Fruit fly (Drosophila melanogaster) whole organism, prepupa: Measurements from ENCODE around the gene Lcp65Ab2.

Experiments
- CG11294 ChIP-seq: fragments of 200-800 bp; sonication (Bioruptor generic); IDR thresholded peaks from 2 replicates; pipeline ENCODE4 v1.3.6; 2022; ENCODE audit warnings: missing biosample characterization, missing genetic modification characterization
- CG11762 ChIP-seq: fragments of 200-800 bp; sonication (Bioruptor generic); optimal IDR thresholded peaks from 3 replicates; lab custom pipeline; 2016; ENCODE audit warnings: missing biosample characterization, missing genetic modification characterization; ENCODE audit not compliant: insufficient read depth
- CG11902 ChIP-seq: fragments of 200-800 bp; sonication (Bioruptor generic); optimal IDR thresholded peaks from 3 replicates; lab custom pipeline; 2016; ENCODE audit warnings: missing biosample characterization, missing genetic modification characterization
- CG15336 ChIP-seq: fragments of 200-800 bp; sonication (Bioruptor generic); IDR thresholded peaks from 2 replicates; pipeline ENCODE4 v1.3.6; 2022; ENCODE audit warnings: missing biosample characterization, missing genetic modification characterization
- CG1621 ChIP-seq: fragments of 200-800 bp; sonication (Bioruptor generic); optimal IDR thresholded peaks from 3 replicates; lab custom pipeline; 2018; ENCODE audit warnings: missing biosample characterization, mild to moderate bottlenecking, missing genetic modification characterization
- CG16779 ChIP-seq: fragments of 200-800 bp; sonication (Bioruptor generic); optimal IDR thresholded peaks from 3 replicates; lab custom pipeline; 2017; ENCODE audit warnings: missing biosample characterization, mild to moderate bottlenecking, missing genetic modification characterization
- CG3032 ChIP-seq: fragments of 200-800 bp; optimal IDR thresholded peaks from 2 replicates; lab custom pipeline; 2019; ENCODE audit warnings: missing biosample characterization, mild to moderate bottlenecking, missing genetic modification characterization, moderate library complexity
- CG34406 ChIP-seq: fragments of 200-800 bp; sonication (Bioruptor generic); optimal IDR thresholded peaks from 3 replicates; lab custom pipeline; 2016; ENCODE audit warnings: missing biosample characterization, missing genetic modification characterization
- CG3919 ChIP-seq: fragments of 200-800 bp; sonication (Bioruptor generic); optimal IDR thresholded peaks from 3 replicates; lab custom pipeline; 2016; ENCODE audit warnings: missing biosample characterization, missing genetic modification characterization
- CG4318 ChIP-seq: fragments of 200-800 bp; sonication (Bioruptor generic); optimal IDR thresholded peaks from 3 replicates; lab custom pipeline; 2017; ENCODE audit warnings: missing biosample characterization, mild to moderate bottlenecking, missing genetic modification characterization
- CG6792 ChIP-seq: fragments of 200-800 bp; sonication (Bioruptor generic); optimal IDR thresholded peaks from 3 replicates; lab custom pipeline; 2016; ENCODE audit warnings: missing biosample characterization, missing genetic modification characterization
- CG6854 ChIP-seq: fragments of 200-800 bp; sonication (Bioruptor generic); optimal IDR thresholded peaks from 2 replicates; lab custom pipeline; 2017; ENCODE audit warnings: missing biosample characterization, mild to moderate bottlenecking, missing genetic modification characterization
- CG8119 ChIP-seq: fragments of 200-800 bp; sonication (Bioruptor generic); IDR thresholded peaks from 3 replicates; pipeline ENCODE4 v1.3.6; 2022; ENCODE audit warnings: missing biosample characterization, missing genetic modification characterization
- CG8319 ChIP-seq: fragments of 200-800 bp; sonication (Bioruptor generic); optimal IDR thresholded peaks from 3 replicates; lab custom pipeline; 2016; ENCODE audit warnings: missing biosample characterization, missing genetic modification characterization
- CG8632 ChIP-seq: fragments of 200-800 bp; sonication (Bioruptor generic); optimal IDR thresholded peaks from 3 replicates; lab custom pipeline; 2016; ENCODE audit warnings: missing biosample characterization, missing genetic modification characterization
- Eip75B ChIP-seq: fragments of 200-800 bp; sonication (Bioruptor generic); optimal IDR thresholded peaks from 3 replicates; lab custom pipeline; 2016; ENCODE audit warnings: missing biosample characterization, missing genetic modification characterization
- Hr38 ChIP-seq: sonication (Bioruptor generic); optimal IDR thresholded peaks from 2 replicates; lab custom pipeline; 2016; ENCODE audit warnings: missing biosample characterization, missing genetic modification characterization
- Hr4 ChIP-seq: fragments of 200-800 bp; sonication (Bioruptor generic); optimal IDR thresholded peaks from 3 replicates; lab custom pipeline; 2016; ENCODE audit warnings: missing biosample characterization, missing genetic modification characterization
- Met ChIP-seq: fragments of 200-800 bp; sonication (Bioruptor generic); optimal IDR thresholded peaks from 3 replicates; lab custom pipeline; 2016; ENCODE audit warnings: missing biosample characterization, missing genetic modification characterization
- Smox ChIP-seq: fragments of 200-800 bp; sonication (Bioruptor generic); optimal IDR thresholded peaks from 3 replicates; lab custom pipeline; 2016; ENCODE audit warnings: missing biosample characterization, missing genetic modification characterization
- Sox102F ChIP-seq: fragments of 200-800 bp; sonication (Bioruptor generic); optimal IDR thresholded peaks from 2 replicates; lab custom pipeline; 2016; ENCODE audit warnings: missing biosample characterization, mild to moderate bottlenecking, missing genetic modification characterization
- Sox14 ChIP-seq: fragments of 200-800 bp; sonication (Bioruptor generic); optimal IDR thresholded peaks from 3 replicates; lab custom pipeline; 2016; ENCODE audit warnings: missing biosample characterization, missing genetic modification characterization
- cyc ChIP-seq: fragments of 200-800 bp; sonication (Bioruptor generic); optimal IDR thresholded peaks from 3 replicates; lab custom pipeline; 2016; ENCODE audit warnings: missing biosample characterization, missing genetic modification characterization
- dac ChIP-seq: fragments of 200-800 bp; sonication (Bioruptor generic); optimal IDR thresholded peaks from 2 replicates; lab custom pipeline; 2017; ENCODE audit warnings: missing biosample characterization, mild to moderate bottlenecking, missing genetic modification characterization
- dsx ChIP-seq: fragments of 200-800 bp; optimal IDR thresholded peaks from 3 replicates; lab custom pipeline; 2019; ENCODE audit warnings: missing biosample characterization, mild to moderate bottlenecking, missing genetic modification characterization, moderate library complexity; ENCODE audit not compliant: poor library complexity, severe bottlenecking
- eg ChIP-seq: fragments of 200-800 bp; sonication (Bioruptor generic); IDR thresholded peaks from 3 replicates; pipeline ENCODE4 v1.3.6; 2022; ENCODE audit warnings: missing biosample characterization, missing genetic modification characterization
- esn ChIP-seq: fragments of 200-800 bp; sonication (Bioruptor generic); optimal IDR thresholded peaks from 2 replicates; lab custom pipeline; 2016; ENCODE audit warnings: missing biosample characterization, mild to moderate bottlenecking, missing genetic modification characterization, moderate library complexity
- fd59A ChIP-seq: fragments of 200-800 bp; sonication (Bioruptor generic); optimal IDR thresholded peaks from 2 replicates; lab custom pipeline; 2017; ENCODE audit warnings: missing biosample characterization, mild to moderate bottlenecking, missing genetic modification characterization, missing genetic modification reagents
- fd85E ChIP-seq: fragments of 200-800 bp; sonication (Bioruptor generic); optimal IDR thresholded peaks from 3 replicates; lab custom pipeline; 2016; ENCODE audit warnings: missing biosample characterization, missing genetic modification characterization
- salr ChIP-seq, 2 experiments: fragments of 200-800 bp; sonication (Bioruptor generic); optimal IDR thresholded peaks; 3 replicates each; lab custom pipeline; 2016 to 2018; ENCODE audit warnings: missing biosample characterization in 2 of 2, missing genetic modification characterization in 2 of 2, mild to moderate bottlenecking in 1 of 2
- spab ChIP-seq: fragments of 200-800 bp; sonication (Bioruptor generic); optimal IDR thresholded peaks from 2 replicates; lab custom pipeline; 2017; ENCODE audit warnings: missing biosample characterization, mild to moderate bottlenecking, missing genetic modification characterization, missing genetic modification reagents
- svp ChIP-seq: fragments of 200-800 bp; sonication (Bioruptor generic); peaks from one replicate; lab custom pipeline; 2016; ENCODE audit warnings: missing biosample characterization, missing genetic modification characterization

Gene Lcp65Ab2

DNA sequence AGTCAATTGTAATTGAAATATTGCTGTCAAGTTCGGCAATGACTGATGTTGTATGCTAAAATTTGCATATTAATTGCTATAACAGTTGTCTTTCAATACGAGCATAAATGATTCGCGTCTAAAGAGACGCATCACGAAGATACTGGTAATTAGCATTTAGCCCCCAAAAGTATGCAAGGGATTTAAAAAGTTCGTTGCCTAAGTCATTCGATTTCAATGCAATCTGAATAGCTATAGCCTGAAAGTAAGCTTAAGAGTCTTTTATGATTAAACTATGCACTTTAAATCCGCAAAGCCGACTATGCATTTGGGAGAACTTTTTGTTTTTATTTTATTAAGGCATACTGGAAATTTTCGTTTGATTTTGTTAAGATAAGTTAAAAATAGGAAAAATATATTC, 16.9 kb upstream of the Lcp65Ab2 start:
- no peak for TF ChIP-seq fd59A (GFP tag; lab: Kevin White, UChicago)
- TF ChIP-seq CG11294 (GFP tag; lab: Robert Waterston, UW) = no peak
- no peak for TF ChIP-seq CG11762 (GFP tag; lab: Kevin White, UChicago)
- TF ChIP-seq CG34406 (GFP tag; lab: Kevin White, UChicago) = no peak
- no peak for TF ChIP-seq esn (GFP tag; lab: Kevin White, UChicago)
- no peak for TF ChIP-seq dsx (GFP tag; lab: Kevin White, UChicago)
- TF ChIP-seq fd85E (GFP tag; lab: Kevin White, UChicago) = no peak
- no peak for TF ChIP-seq CG8319 (GFP tag; lab: Kevin White, UChicago)

DNA sequence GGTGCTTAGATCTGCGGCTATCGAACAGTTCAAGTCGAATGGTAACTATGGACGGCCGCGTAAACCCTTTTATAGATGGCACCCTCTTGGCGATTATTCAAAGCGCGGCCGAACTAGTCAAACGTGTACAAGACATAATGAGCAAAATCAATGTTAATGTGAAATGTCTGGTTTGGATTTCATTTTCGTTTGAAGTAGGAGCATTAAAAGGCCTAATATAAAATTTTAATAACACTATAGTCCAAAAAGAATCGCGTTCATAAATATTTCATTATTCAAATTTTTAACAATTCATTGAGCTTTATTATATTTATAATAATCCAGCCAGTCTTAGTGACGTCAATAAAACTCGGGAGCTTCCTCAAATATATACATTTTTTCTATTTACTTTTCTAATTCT, 15.5 kb upstream of the Lcp65Ab2 start, which contains the start of gene Lcp65Ag3:
Gene Lcp65Ag3, minus strand, starts transcription at position 46 of the 400 bp plus-strand sequence.
- TF ChIP-seq Hr4 (GFP tag; lab: Kevin White, UChicago) (no peak), CG11762 (GFP tag; lab: Kevin White, UChicago) (no peak)
- TF ChIP-seq, all 60 proteins: peak for 0

DNA sequence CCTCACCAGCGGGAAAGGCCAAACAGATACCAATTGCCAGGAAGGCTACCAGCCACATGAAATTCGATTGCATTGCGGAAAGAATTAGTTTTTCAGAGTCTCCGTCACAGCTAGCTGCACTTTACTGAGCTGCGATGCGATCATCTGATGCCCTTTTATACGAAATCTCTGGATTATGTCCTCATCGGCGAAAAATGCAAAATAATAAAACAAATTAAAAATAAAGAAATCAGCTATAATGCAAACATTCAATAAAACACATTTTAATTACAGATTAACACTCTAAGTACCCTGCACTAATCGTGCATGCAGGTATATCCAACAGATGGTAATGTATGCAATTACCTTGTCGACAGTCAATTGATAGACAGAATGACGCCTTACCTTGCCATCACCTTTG, 14.5 kb upstream of the Lcp65Ab2 start, which contains the start of gene Cpr65Au:
Gene Cpr65Au, minus strand, starts transcription at position 101 of the 400 bp plus-strand sequence.
- TF ChIP-seq CG1621 (tag; lab: Kevin White, UChicago) = no peak
- TF ChIP-seq CG8632 = no peak
- no peak for TF ChIP-seq CG16779 (tag; lab: Kevin White, UChicago)
- TF ChIP-seq CG6792 = no peak
- TF ChIP-seq, all 60 proteins: peak for 0

DNA sequence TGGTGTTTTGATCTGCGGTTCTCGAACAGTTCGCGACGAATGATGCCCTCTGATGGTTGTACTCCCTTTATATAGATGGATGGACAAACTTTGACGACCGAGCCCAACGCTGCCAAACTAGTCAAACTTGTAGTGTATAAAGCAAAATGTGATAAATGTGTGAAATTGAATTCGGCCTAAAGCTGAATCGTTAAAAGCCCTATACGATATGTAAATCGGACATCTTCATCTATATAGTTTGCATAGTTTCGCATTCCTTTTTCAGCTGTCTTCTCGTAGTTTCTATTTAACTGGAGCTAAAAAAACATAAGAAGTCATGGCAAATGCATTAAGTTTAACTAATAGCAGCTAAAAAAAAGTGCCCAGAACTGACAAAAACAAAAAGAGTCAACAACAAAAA, 12.9 kb upstream of the Lcp65Ab2 start, which contains the start of gene Lcp65Ag2:
Gene Lcp65Ag2, minus strand, starts transcription at position 48 of the 400 bp plus-strand sequence.
- TF ChIP-seq eg (GFP tag; lab: Robert Waterston, UW) (no peak), salr (GFP tag; optimal IDR thresholded peaks at IDR 0.05; lab: Kevin White, UChicago) (no peak), CG3919 (GFP tag; lab: Kevin White, UChicago) (no peak), CG4318 (no peak), CG8632 (no peak), CG8119 (GFP tag; lab: Robert Waterston, UW) (no peak), esn (GFP tag; lab: Kevin White, UChicago) (no peak), dsx (GFP tag; lab: Kevin White, UChicago) (no peak), Sox102F (GFP tag; lab: Kevin White, UChicago) (no peak), CG6854 (no peak), CG8319 (GFP tag; lab: Kevin White, UChicago) (no peak), fd85E (GFP tag; lab: Kevin White, UChicago) (no peak), cyc (GFP tag; lab: Kevin White, UChicago) (no peak), CG15336 (no peak)

DNA sequence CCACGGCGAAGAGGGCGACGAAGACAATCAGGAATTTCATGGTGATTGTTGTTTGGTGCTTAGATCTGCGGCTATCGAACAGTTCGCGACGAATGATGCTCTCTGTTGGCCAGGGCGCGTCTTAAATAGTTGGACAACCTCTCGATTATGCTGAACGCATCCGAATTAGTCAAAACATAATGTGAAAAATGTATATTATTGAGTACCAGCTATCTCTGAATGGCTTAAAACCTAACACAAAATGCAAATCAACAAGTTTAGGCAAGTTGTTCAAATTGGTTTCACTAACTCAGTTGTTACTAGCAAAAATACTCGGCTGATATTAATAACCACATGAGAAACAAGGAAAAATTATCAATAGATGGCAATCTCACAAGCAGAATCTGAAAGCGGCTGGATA, 11.3 kb upstream of the Lcp65Ab2 start, which contains the start of gene Lcp65Ag1:
Gene Lcp65Ag1, minus strand, starts transcription at position 101 of the 400 bp plus-strand sequence.
- TF ChIP-seq Sox14 (GFP tag; lab: Kevin White, UChicago) = no peak

DNA sequence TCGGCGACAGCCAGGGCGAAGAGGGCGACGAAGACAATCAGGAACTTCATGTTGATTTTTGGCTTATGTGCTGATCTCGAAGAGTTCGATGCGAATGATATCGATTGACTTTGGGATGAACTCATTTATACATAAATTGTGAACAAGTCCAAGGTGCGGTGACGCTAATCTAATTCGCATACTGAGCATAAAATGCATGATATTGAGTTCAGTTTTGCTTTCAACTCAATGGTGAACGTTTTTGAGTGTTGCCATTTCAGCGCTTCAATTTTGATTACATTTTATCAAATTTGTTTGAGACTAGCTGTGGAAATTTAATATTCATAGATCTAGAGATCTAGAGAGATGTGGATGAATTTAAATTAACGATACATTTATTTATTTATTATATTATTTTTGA, 9.8 kb upstream of the Lcp65Ab2 start, which contains the start of gene Lcp65Af:
Gene Lcp65Af, minus strand, starts transcription at position 101 of the 400 bp plus-strand sequence.
- TF ChIP-seq dac (GFP tag; lab: Kevin White, UChicago) = no peak
- no peak for TF ChIP-seq Hr38 (GFP tag; lab: Kevin White, UChicago)
- TF ChIP-seq svp (GFP tag; lab: Kevin White, UChicago) = no peak
- no peak for TF ChIP-seq Smox (GFP tag; lab: Kevin White, UChicago)
- no peak for TF ChIP-seq esn (GFP tag; lab: Kevin White, UChicago)
- no peak for TF ChIP-seq CG3032
- TF ChIP-seq CG11294 (GFP tag; lab: Robert Waterston, UW) = no peak
- TF ChIP-seq CG11762 (GFP tag; lab: Kevin White, UChicago) = no peak
- TF ChIP-seq CG15336 = no peak
- TF ChIP-seq Met (GFP tag; lab: Kevin White, UChicago) = no peak
- no peak for TF ChIP-seq spab (GFP tag; lab: Kevin White, UChicago)
- no peak for TF ChIP-seq CG11902
- no peak for TF ChIP-seq Hr4 (GFP tag; lab: Kevin White, UChicago)
- no peak for TF ChIP-seq Eip75B (GFP tag; lab: Kevin White, UChicago)
